Fruit fly (Drosophila melanogaster): ENCODE results near the gene Diap1.

The Diap1 gene

DNA sequence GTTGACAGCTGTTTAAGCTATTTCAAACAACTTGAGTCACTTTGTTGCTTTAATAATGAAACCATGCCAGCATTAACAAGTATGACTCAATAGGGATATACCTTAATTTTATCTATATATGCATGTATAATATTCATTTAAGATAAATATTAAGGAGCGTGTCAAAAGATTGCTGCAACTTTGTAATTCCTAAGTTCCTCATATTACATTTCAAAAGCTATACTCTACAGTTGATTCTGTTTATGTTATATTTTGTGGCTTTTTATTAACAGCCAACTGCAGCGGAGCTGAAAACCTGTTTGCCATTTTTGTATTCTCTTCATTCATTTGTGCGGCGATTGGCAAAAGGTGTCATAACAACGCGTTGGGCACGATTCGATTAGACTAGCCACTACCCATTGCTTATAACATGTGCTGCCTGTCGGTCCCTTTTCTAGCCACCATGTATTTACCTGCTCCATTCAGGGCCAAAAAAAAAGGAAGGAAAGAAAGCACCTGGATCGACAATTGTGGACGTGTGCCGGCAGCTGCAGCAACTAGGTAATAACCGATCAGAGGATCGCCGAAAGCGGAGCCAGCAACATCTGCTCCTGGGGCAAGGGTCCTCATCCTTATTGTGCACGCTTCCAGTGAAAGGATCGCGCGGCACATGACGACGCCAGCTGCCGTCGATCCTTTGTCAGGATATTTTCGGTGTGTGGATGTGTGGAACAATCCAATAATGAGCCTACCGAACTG lies 1.9 kb downstream of the Diap1 start:
- peak; percentile 49 for TF ChIP-seq svp (GFP tag)
- TF ChIP-seq vri (GFP tag; optimal IDR thresholded peaks at IDR 0.05), result peak; percentile 37
- 0 out of 3 replicates have a peak, but pooled peaks have one; percentile 5 for TF ChIP-seq CG6163 (GFP tag; IDR thresholded peaks at IDR 0.05)
- TF ChIP-seq CG16779 (tag; optimal IDR thresholded peaks at IDR 0.05), result no peak
- TF ChIP-seq Ets96B (tag; optimal IDR thresholded peaks at IDR 0.05), result peak; percentile 37
- TF ChIP-seq pdm3 (GFP tag; optimal IDR thresholded peaks at IDR 0.05), result no peak
- peak; percentile 16 for TF ChIP-seq OdsH (GFP tag; optimal IDR thresholded peaks at IDR 0.05)
- no peak for TF ChIP-seq topi (GFP tag; optimal IDR thresholded peaks at IDR 0.05)
- TF ChIP-seq ss (GFP tag; optimal IDR thresholded peaks at IDR 0.05), result peak in 1 of 2 experiments; percentile 19
- no peak for TF ChIP-seq spab (GFP tag; optimal IDR thresholded peaks at IDR 0.05)
- peak; percentile 17 for TF ChIP-seq CG3032 (tag; optimal IDR thresholded peaks at IDR 0.05)
- TF ChIP-seq dsx (GFP tag; optimal IDR thresholded peaks at IDR 0.05; ENCODE audit: poor library complexity, severe bottlenecking), result peak; percentile 95
- TF ChIP-seq Eip78C (GFP tag), result peak; percentile 18

- TF ChIP-seq ss (GFP tag; optimal IDR thresholded peaks at IDR 0.05), result peak; percentile 45 to 80
- peak; percentile 83 for TF ChIP-seq topi (GFP tag; optimal IDR thresholded peaks at IDR 0.05)
- no peak for TF ChIP-seq CG4318 (GFP tag; optimal IDR thresholded peaks at IDR 0.05)
- peak; percentile 74 for TF ChIP-seq CG1621 (tag; optimal IDR thresholded peaks at IDR 0.05)
- TF ChIP-seq Hr39 (GFP tag; optimal IDR thresholded peaks at IDR 0.05), result peak; percentile 80
- peak; percentile 73 for TF ChIP-seq CG3919 (GFP tag; optimal IDR thresholded peaks at IDR 0.05)
- peak; percentile 59 for TF ChIP-seq fd59A (GFP tag; optimal IDR thresholded peaks at IDR 0.05)
- TF ChIP-seq Ets21C (GFP tag; optimal IDR thresholded peaks at IDR 0.05), result peak; percentile 67
- peak; percentile 50 to 77 for TF ChIP-seq salr (GFP tag; optimal IDR thresholded peaks at IDR 0.05)
- peak; percentile 52 for TF ChIP-seq CG6854 (GFP tag; optimal IDR thresholded peaks at IDR 0.05)
- no peak for TF ChIP-seq dac (GFP tag; optimal IDR thresholded peaks at IDR 0.05)
- TF ChIP-seq CG34406 (GFP tag; optimal IDR thresholded peaks at IDR 0.05), result peak; percentile 64
- peak; percentile 76 for TF ChIP-seq cyc (GFP tag; optimal IDR thresholded peaks at IDR 0.05)
- TF ChIP-seq Sox14 (GFP tag; optimal IDR thresholded peaks at IDR 0.05), result peak; percentile 80
- TF ChIP-seq CG9139 (GFP tag; optimal IDR thresholded peaks at IDR 0.05), result peak; percentile 62
- peak; percentile 69 for TF ChIP-seq acj6 (GFP tag; optimal IDR thresholded peaks at IDR 0.05)
- peak; percentile 61 for TF ChIP-seq Eip75B (GFP tag; optimal IDR thresholded peaks at IDR 0.05)
- peak; percentile 66 for TF ChIP-seq spab (GFP tag; optimal IDR thresholded peaks at IDR 0.05)
- TF ChIP-seq Eip78C (GFP tag), result peak; percentile 91
- TF ChIP-seq CG11902 (GFP tag; optimal IDR thresholded peaks at IDR 0.05), result peak; percentile 55
- peak; percentile 71 for TF ChIP-seq CG8119 (GFP tag; IDR thresholded peaks at IDR 0.05)
- no peak for TF ChIP-seq Hr38 (GFP tag; optimal IDR thresholded peaks at IDR 0.05)
- TF ChIP-seq Blimp-1 (GFP tag; optimal IDR thresholded peaks at IDR 0.05), result peak; percentile 41
- peak; percentile 74 for TF ChIP-seq CG15336 (GFP tag; IDR thresholded peaks at IDR 0.05)
- peak; percentile 33 for TF ChIP-seq vri (GFP tag; optimal IDR thresholded peaks at IDR 0.05)
- peak; percentile 62 for TF ChIP-seq CG8632 (GFP tag; optimal IDR thresholded peaks at IDR 0.05)
- no peak for TF ChIP-seq fd85E (GFP tag; optimal IDR thresholded peaks at IDR 0.05)
- peak; percentile 48 for TF ChIP-seq Sox15 (GFP tag; optimal IDR thresholded peaks at IDR 0.05)
- TF ChIP-seq CG6808 (GFP tag; optimal IDR thresholded peaks at IDR 0.05), result peak; percentile 68
- TF ChIP-seq Smox (GFP tag; optimal IDR thresholded peaks at IDR 0.05), result peak; percentile 65
- TF ChIP-seq CG11294 (GFP tag; IDR thresholded peaks at IDR 0.05), result peak; percentile 45; the same call in 1 of the 2 replicates
- TF ChIP-seq pdm3 (GFP tag; optimal IDR thresholded peaks at IDR 0.05), result peak; percentile 80
- TF ChIP-seq CG6276 (GFP tag; optimal IDR thresholded peaks at IDR 0.05), result peak; percentile 50
- TF ChIP-seq CG10669 (GFP tag; optimal IDR thresholded peaks at IDR 0.05), result peak; percentile 71
- TF ChIP-seq fkh (GFP tag; optimal IDR thresholded peaks at IDR 0.05), result peak; percentile 14
- peak; percentile 64 for TF ChIP-seq CG32006 (GFP tag; optimal IDR thresholded peaks at IDR 0.05)
- peak; percentile 75 for TF ChIP-seq lz (GFP tag; optimal IDR thresholded peaks at IDR 0.05)
- TF ChIP-seq CG6163 (GFP tag; IDR thresholded peaks at IDR 0.05), result peak; percentile 81
- TF ChIP-seq CG31627 (GFP tag; optimal IDR thresholded peaks at IDR 0.05), result peak; percentile 81
- TF ChIP-seq Lpt (GFP tag; optimal IDR thresholded peaks at IDR 0.05), result peak; percentile 46
- TF ChIP-seq CG10631 (GFP tag; optimal IDR thresholded peaks at IDR 0.05), result peak; percentile 55
Measured at dm6 chr3L:16048086-16048485, 2.7 kb downstream of the Diap1 start.
